Fruit fly (Drosophila melanogaster): ENCODE measurements around the gene zpg.

zpg gene

dm6 chr3L:6608884-6609552 is 3.2 kb upstream of the zpg start, which contains the start of gene axed (continued):
- peak; percentile 35 for TF ChIP-seq bcd (GFP tag; optimal IDR thresholded peaks at IDR 0.05)
- TF ChIP-seq CG34376 (GFP tag; optimal IDR thresholded peaks at IDR 0.05) = peak; percentile 18
- no peak for TF ChIP-seq sc (optimal IDR thresholded peaks at IDR 0.05)
- TF ChIP-seq sc (GFP tag; optimal IDR thresholded peaks at IDR 0.05) = no peak
- TF ChIP-seq sug (tag; optimal IDR thresholded peaks at IDR 0.05) = peak; percentile 19
- no peak for TF ChIP-seq CG10274 (GFP tag; optimal IDR thresholded peaks at IDR 0.05)
- no peak for TF ChIP-seq bbx (GFP tag; IDR thresholded peaks at IDR 0.05; ENCODE audit: partially characterized antibody)
- no peak for TF ChIP-seq CoRest (tag; optimal IDR thresholded peaks at IDR 0.05)
- peak; percentile 19 for TF ChIP-seq CG13296 (GFP tag; optimal IDR thresholded peaks at IDR 0.05)
- TF ChIP-seq tap (tag; optimal IDR thresholded peaks at IDR 0.05) = no peak
- no peak for TF ChIP-seq Gug (GFP tag; IDR thresholded peaks at IDR 0.05)
- no peak for TF ChIP-seq tna (GFP tag; IDR thresholded peaks at IDR 0.05; ENCODE audit: partially characterized antibody)
- no peak for TF ChIP-seq HLHmδ (GFP tag; optimal IDR thresholded peaks at IDR 0.05)
- TF ChIP-seq danr (GFP tag; IDR thresholded peaks at IDR 0.05) = no peak
- no peak for TF ChIP-seq CG16815 (GFP tag; optimal IDR thresholded peaks at IDR 0.05)
- no peak for TF ChIP-seq corto (GFP tag; optimal IDR thresholded peaks at IDR 0.05)
- TF ChIP-seq CG9817 (tag; optimal IDR thresholded peaks at IDR 0.05) = peak; percentile 33
- TF ChIP-seq lola (GFP tag; optimal IDR thresholded peaks at IDR 0.05) = no peak
- TF ChIP-seq dan (GFP tag; IDR thresholded peaks at IDR 0.05) = no peak
- no peak for TF ChIP-seq CG8944 (GFP tag; optimal IDR thresholded peaks at IDR 0.05)
- TF ChIP-seq CG11398 (GFP tag; optimal IDR thresholded peaks at IDR 0.05) = no peak
- TF ChIP-seq Dref (GFP tag; IDR thresholded peaks at IDR 0.05) = no peak
- TF ChIP-seq MESR4 (GFP tag; optimal IDR thresholded peaks at IDR 0.05) = no peak
- no peak for TF ChIP-seq CG34224 (GFP tag; IDR thresholded peaks at IDR 0.05; ENCODE audit: partially characterized antibody)
- no peak for TF ChIP-seq CG6272 (GFP tag; IDR thresholded peaks at IDR 0.05)
- no peak for TF ChIP-seq D19B (GFP tag; optimal IDR thresholded peaks at IDR 0.05)
- no peak for TF ChIP-seq CG7556 (GFP tag; optimal IDR thresholded peaks at IDR 0.05)
- 0 out of 2 replicates have a peak, but pooled peaks have one; percentile 14 for TF ChIP-seq vvl (GFP tag; IDR thresholded peaks at IDR 0.05)
- TF ChIP-seq sima (GFP tag; optimal IDR thresholded peaks at IDR 0.05) = no peak
- TF ChIP-seq CG17568 (GFP tag; optimal IDR thresholded peaks at IDR 0.05) = no peak
- no peak for TF ChIP-seq CG14014 (GFP tag; IDR thresholded peaks at IDR 0.05)
- no peak for TF ChIP-seq Nf-YC (tag; optimal IDR thresholded peaks at IDR 0.05)
- TF ChIP-seq Bgb (GFP tag; IDR thresholded peaks at IDR 0.05; ENCODE audit: partially characterized antibody) = no peak
- no peak for TF ChIP-seq NC2α (GFP tag; optimal IDR thresholded peaks at IDR 0.05)
- no peak for TF ChIP-seq CG10565 (GFP tag; optimal IDR thresholded peaks at IDR 0.05)
- no peak for TF ChIP-seq CG6689 (GFP tag; IDR thresholded peaks at IDR 0.05)
- TF ChIP-seq CG4730 (GFP tag; IDR thresholded peaks at IDR 0.05) = no peak
- no peak for TF ChIP-seq gsb-n (tag; optimal IDR thresholded peaks at IDR 0.05)
- TF ChIP-seq ERR (GFP tag; optimal IDR thresholded peaks at IDR 0.05) = peak; percentile 11
- no peak; the same call in 1 of the 2 replicates for TF ChIP-seq wor (GFP tag; IDR thresholded peaks at IDR 0.05)
- TF ChIP-seq gcm2 (GFP tag; optimal IDR thresholded peaks at IDR 0.05) = no peak
- no peak for TF ChIP-seq Asciz (GFP tag; optimal IDR thresholded peaks at IDR 0.05)
- TF ChIP-seq bowl (GFP tag; IDR thresholded peaks at IDR 0.05) = no peak
- TF ChIP-seq CG7786 (GFP tag; optimal IDR thresholded peaks at IDR 0.05) = no peak
- TF ChIP-seq Nf-YA (GFP tag; IDR thresholded peaks at IDR 0.05) = no peak
- no peak for TF ChIP-seq kah (GFP tag; optimal IDR thresholded peaks at IDR 0.05)
- peak; percentile 15 for TF ChIP-seq bab2 (GFP tag; optimal IDR thresholded peaks at IDR 0.05)
- TF ChIP-seq ttk (GFP tag; IDR thresholded peaks at IDR 0.05) = no peak
- TF ChIP-seq CG17385 (GFP tag; optimal IDR thresholded peaks at IDR 0.05) = peak; percentile 31
- peak; percentile 14 for TF ChIP-seq pzg (GFP tag; optimal IDR thresholded peaks at IDR 0.05)

Data from whole organism, embryonic.